Worm (Caenorhabditis elegans) whole organism, L3 larva: ENCODE results near the gene pkc-1.

Experiments
- R02D3.7 ChIP-seq: fragments of 150-350 bp; optimal IDR thresholded peaks from 2 replicates; lab custom pipeline; 2014; ENCODE audit warnings: missing biosample characterization, missing genetic modification characterization
- ZK546.5 ChIP-seq: sonication (generic microtip); optimal IDR thresholded peaks from 2 replicates; lab custom pipeline; 2017; ENCODE audit warnings: missing biosample characterization, missing genetic modification characterization
- ama-1 ChIP-seq: fragments of 150-350 bp; optimal IDR thresholded peaks from 2 replicates; lab custom pipeline; 2018
- ceh-16 ChIP-seq: sonication (generic microtip); optimal IDR thresholded peaks from 2 replicates; lab custom pipeline; 2017; ENCODE audit warnings: missing biosample characterization, missing genetic modification characterization
- ceh-28 ChIP-seq: fragments of 150-350 bp; optimal IDR thresholded peaks from 2 replicates; lab custom pipeline; 2014; ENCODE audit warnings: missing biosample characterization, missing genetic modification reagents, missing genetic modification characterization
- ceh-82 ChIP-seq: fragments of 150-350 bp; optimal IDR thresholded peaks from 2 replicates; lab custom pipeline; 2014; ENCODE audit warnings: missing biosample characterization, missing genetic modification characterization
- ceh-9 ChIP-seq: sonication (generic microtip); optimal IDR thresholded peaks from 2 replicates; lab custom pipeline; 2018; ENCODE audit warnings: missing biosample characterization, missing genetic modification characterization
- egl-27 ChIP-seq: sonication (generic microtip); optimal IDR thresholded peaks from 4 replicates; lab custom pipeline; 2017; ENCODE audit warnings: missing biosample characterization, missing genetic modification reagents, missing genetic modification characterization
- egl-5 ChIP-seq: fragments of 150-350 bp; optimal IDR thresholded peaks from 2 replicates; lab custom pipeline; 2017; ENCODE audit warnings: missing biosample characterization, missing genetic modification reagents, missing genetic modification characterization, inconsistent platforms
- elt-1 ChIP-seq: fragments of 150-350 bp; optimal IDR thresholded peaks from 2 replicates; lab custom pipeline; 2014; ENCODE audit warnings: missing biosample characterization, missing genetic modification characterization
- elt-2 ChIP-seq: sonication (generic microtip); optimal IDR thresholded peaks from 2 replicates; lab custom pipeline; 2016; ENCODE audit warnings: missing genetic modification reagents, mild to moderate bottlenecking, missing genetic modification characterization, missing compliant biosample characterization
- elt-3 ChIP-seq, 3 experiments: fragments of 150-350 bp in 1 of 3; sonication (generic microtip) in 2 of 3; optimal IDR thresholded peaks; 2 replicates in 2 of 3; 4 replicates in 1 of 3; lab custom pipeline; 2014 to 2017; ENCODE audit warnings: missing biosample characterization in 3 of 3, missing genetic modification characterization in 3 of 3
- eor-1 ChIP-seq, 2 experiments: fragments of 150-350 bp; optimal IDR thresholded peaks; 2 replicates each; lab custom pipeline; 2014 to 2018; ENCODE audit warnings: missing biosample characterization in 2 of 2, missing genetic modification characterization in 2 of 2
- fkh-10 ChIP-seq: sonication (generic microtip); optimal IDR thresholded peaks from 2 replicates; lab custom pipeline; 2017; ENCODE audit warnings: missing biosample characterization, missing genetic modification reagents, missing genetic modification characterization
- fkh-2 ChIP-seq: fragments of 150-350 bp; optimal IDR thresholded peaks from 2 replicates; lab custom pipeline; 2014; ENCODE audit warnings: missing biosample characterization, missing genetic modification reagents, missing genetic modification characterization
- fos-1 ChIP-seq: fragments of 150-350 bp; optimal IDR thresholded peaks from 2 replicates; lab custom pipeline; 2014; ENCODE audit warnings: missing biosample characterization, missing genetic modification characterization
- hmg-11 ChIP-seq: sonication (generic microtip); optimal IDR thresholded peaks from 2 replicates; lab custom pipeline; 2016; ENCODE audit warnings: missing genetic modification characterization, missing compliant biosample characterization
- jun-1 ChIP-seq: fragments of 150-350 bp; optimal IDR thresholded peaks from 2 replicates; lab custom pipeline; 2014; ENCODE audit warnings: missing biosample characterization, missing genetic modification reagents, missing genetic modification characterization
- lin-15B ChIP-seq: fragments of 150-350 bp; optimal IDR thresholded peaks from 2 replicates; lab custom pipeline; 2014; ENCODE audit warnings: missing biosample characterization, missing genetic modification characterization
- lsy-12 ChIP-seq: sonication (generic microtip); optimal IDR thresholded peaks from 2 replicates; lab custom pipeline; 2016; ENCODE audit warnings: mild to moderate bottlenecking, missing genetic modification characterization, missing compliant biosample characterization
- mdl-1 ChIP-seq: fragments of 150-350 bp; optimal IDR thresholded peaks from 2 replicates; lab custom pipeline; 2014; ENCODE audit warnings: missing biosample characterization, missing genetic modification characterization
- mml-1 ChIP-seq: fragments of 150-350 bp; sonication (generic microtip); optimal IDR thresholded peaks from 3 replicates; lab custom pipeline; 2014; ENCODE audit warnings: missing biosample characterization, missing genetic modification characterization
- nhr-11 ChIP-seq: fragments of 150-350 bp; optimal IDR thresholded peaks from 2 replicates; lab custom pipeline; 2014; ENCODE audit warnings: missing biosample characterization, missing genetic modification characterization
- nhr-12 ChIP-seq: fragments of 150-350 bp; optimal IDR thresholded peaks from 2 replicates; lab custom pipeline; 2014; ENCODE audit warnings: missing biosample characterization, missing genetic modification characterization
- nhr-23 ChIP-seq: fragments of 150-350 bp; optimal IDR thresholded peaks from 2 replicates; lab custom pipeline; 2014; ENCODE audit warnings: missing biosample characterization, missing genetic modification reagents, missing genetic modification characterization
- nhr-237 ChIP-seq: fragments of 150-350 bp; optimal IDR thresholded peaks from 2 replicates; lab custom pipeline; 2014; ENCODE audit warnings: missing biosample characterization, missing genetic modification characterization
- nhr-25 ChIP-seq: sonication (generic microtip); optimal IDR thresholded peaks from 2 replicates; lab custom pipeline; 2017; ENCODE audit warnings: missing biosample characterization, missing genetic modification characterization
- nhr-28 ChIP-seq: fragments of 150-350 bp; optimal IDR thresholded peaks from 2 replicates; lab custom pipeline; 2014; ENCODE audit warnings: missing biosample characterization, missing genetic modification characterization
- nhr-77 ChIP-seq: fragments of 150-350 bp; optimal IDR thresholded peaks from 2 replicates; lab custom pipeline; 2014; ENCODE audit warnings: missing biosample characterization, missing genetic modification characterization
- pha-4 ChIP-seq: fragments of 150-350 bp; optimal IDR thresholded peaks from 2 replicates; lab custom pipeline; 2014; ENCODE audit warnings: missing biosample characterization, missing genetic modification reagents, missing genetic modification characterization
- pqm-1 ChIP-seq: fragments of 150-350 bp; optimal IDR thresholded peaks from 2 replicates; lab custom pipeline; 2017; ENCODE audit warnings: missing biosample characterization, missing genetic modification characterization, inconsistent platforms
- sea-2 ChIP-seq: fragments of 150-350 bp; sonication (generic microtip); optimal IDR thresholded peaks from 4 replicates; lab custom pipeline; 2014; ENCODE audit warnings: missing biosample characterization, missing genetic modification reagents, missing genetic modification characterization
- snpc-4 ChIP-seq: fragments of 150-350 bp; optimal IDR thresholded peaks from 2 replicates; lab custom pipeline; 2014; ENCODE audit warnings: missing biosample characterization, missing genetic modification characterization
- tbx-2 ChIP-seq: sonication (generic microtip); optimal IDR thresholded peaks from 2 replicates; lab custom pipeline; 2016; ENCODE audit warnings: mild to moderate bottlenecking, missing genetic modification characterization, missing compliant biosample characterization
- unc-39 ChIP-seq: sonication (generic microtip); optimal IDR thresholded peaks from 4 replicates; lab custom pipeline; 2017; ENCODE audit warnings: missing biosample characterization, missing genetic modification characterization
- unc-62 ChIP-seq: fragments of 150-350 bp; sonication (generic microtip); optimal IDR thresholded peaks from 4 replicates; lab custom pipeline; 2014; ENCODE audit warnings: missing biosample characterization, missing genetic modification reagents, missing genetic modification characterization
- ztf-11 ChIP-seq: fragments of 150-350 bp; optimal IDR thresholded peaks from 2 replicates; lab custom pipeline; 2014; ENCODE audit warnings: missing biosample characterization, missing genetic modification characterization

pkc-1 gene

DNA sequence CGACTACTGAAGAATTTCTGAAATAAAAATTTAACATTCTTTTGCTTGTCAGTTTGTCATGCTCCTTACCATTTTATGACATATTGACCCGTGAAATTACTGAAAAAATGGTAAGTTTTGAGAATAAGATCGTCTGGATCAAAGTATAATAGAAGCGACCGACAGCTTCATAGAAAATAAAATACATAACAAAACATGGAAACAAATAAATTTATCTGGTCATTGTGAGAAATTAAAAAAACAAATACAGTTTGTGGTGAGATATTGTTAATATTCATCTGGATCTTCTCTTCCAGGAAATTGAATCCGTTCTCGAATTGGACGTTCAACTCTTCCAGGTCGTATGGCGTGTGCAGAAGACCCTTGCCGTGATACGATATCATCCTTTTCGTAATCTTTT lies at the start of gene pkc-1:
Gene pkc-1, minus strand, starts transcription at position 101 of the 400 bp plus-strand sequence.
- TF ChIP-seq sea-2 (GFP tag; lab: Kevin White, UChicago) (no peak), elt-2 (tag; lab: Kevin White, UChicago) (no peak), snpc-4 (tag; lab: Kevin White, UChicago) (no peak), ztf-11 (tag; lab: Kevin White, UChicago) (no peak), hmg-11 (no peak), ceh-16 (no peak), unc-62 (GFP tag; lab: Kevin White, UChicago) (no peak), nhr-23 (tag; lab: Kevin White, UChicago) (no peak), R02D3.7 (tag; lab: Kevin White, UChicago) (no peak), nhr-28 (tag; lab: Kevin White, UChicago) (no peak), mdl-1 (tag; lab: Kevin White, UChicago) (no peak), fkh-2 (no peak)

DNA sequence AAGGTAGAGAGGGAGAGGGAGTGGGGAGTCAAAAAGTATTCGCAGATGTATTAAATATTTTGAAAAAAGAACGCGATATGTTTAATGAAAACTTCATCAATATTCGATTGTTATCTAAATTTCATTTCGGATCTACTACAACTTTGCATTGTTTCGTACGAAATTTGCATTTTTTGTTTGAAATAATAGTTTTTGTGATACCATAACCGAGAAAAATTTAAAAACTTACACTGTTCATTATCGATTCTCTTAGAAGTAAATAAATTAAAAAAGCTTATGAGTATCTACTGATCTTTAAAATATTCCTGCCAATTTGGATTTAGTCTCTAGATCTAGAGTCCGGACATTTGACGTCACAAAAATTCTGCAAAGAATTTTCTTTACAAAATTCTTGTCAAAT lies 48.3 kb upstream of the pkc-1 start, which contains the start of gene R07B7.9:
Gene R07B7.9, minus strand, starts transcription at position 101 of the 400 bp plus-strand sequence.
- TF ChIP-seq egl-5 (tag; lab: Kevin White, UChicago) (no peak), nhr-77 (tag; lab: Kevin White, UChicago) (no peak), snpc-4 (tag; lab: Kevin White, UChicago) (no peak), unc-39 (no peak), pqm-1 (tag; lab: Kevin White, UChicago) (no peak), ztf-11 (tag; lab: Kevin White, UChicago) (no peak), nhr-23 (tag; lab: Kevin White, UChicago) (no peak), jun-1 (tag; lab: Kevin White, UChicago) (no peak), ceh-28 (tag; lab: Kevin White, UChicago) (no peak), nhr-237 (tag; lab: Kevin White, UChicago) (no peak), nhr-12 (tag; lab: Kevin White, UChicago) (no peak), ceh-9 (tag; lab: Kevin White, UChicago) (no peak), ZK546.5 (no peak), hmg-11 (no peak)
- TF ChIP-seq, all 47 proteins: peak for 0

DNA sequence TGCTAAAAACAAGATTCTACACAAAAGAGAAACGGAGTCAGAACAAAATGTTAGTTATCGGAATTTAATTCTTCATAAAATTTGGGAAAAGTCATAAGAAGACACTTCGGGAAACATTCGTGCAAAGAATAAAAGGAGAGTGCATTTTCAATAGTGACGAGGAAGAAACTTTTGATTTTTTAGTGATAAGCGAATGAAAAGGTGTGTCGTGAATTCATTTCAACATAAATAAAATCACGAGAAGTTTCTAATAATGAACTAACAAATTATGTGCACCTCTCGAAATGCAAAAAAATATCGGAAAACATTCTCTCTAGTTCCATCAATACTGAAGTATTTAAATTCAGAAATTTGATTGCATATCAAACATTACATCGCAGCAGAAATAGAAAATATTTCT lies 44.0 kb upstream of the pkc-1 start:
- TF ChIP-seq eor-1 (tag; optimal IDR thresholded peaks at IDR 0.05; lab: Kevin White, UChicago): no peak
- TF ChIP-seq elt-2 (tag; lab: Kevin White, UChicago): peak; percentile 68
- TF ChIP-seq ceh-9 (tag; lab: Kevin White, UChicago): no peak
- no peak for TF ChIP-seq nhr-237 (tag; lab: Kevin White, UChicago)
- TF ChIP-seq tbx-2 (tag; lab: Kevin White, UChicago): no peak
- TF ChIP-seq jun-1 (tag; lab: Kevin White, UChicago): no peak
- TF ChIP-seq pha-4 (tag; lab: Kevin White, UChicago): peak; percentile 57
- TF ChIP-seq sea-2 (GFP tag; lab: Kevin White, UChicago): no peak
- no peak for TF ChIP-seq lsy-12 (tag; lab: Kevin White, UChicago)
- no peak for TF ChIP-seq elt-3 (tag; optimal IDR thresholded peaks at IDR 0.05; lab: Kevin White, UChicago)
- TF ChIP-seq pqm-1 (tag; lab: Kevin White, UChicago): peak; percentile 75
- no peak for TF ChIP-seq nhr-25 (tag; lab: Kevin White, UChicago)
- TF ChIP-seq mml-1: no peak

DNA sequence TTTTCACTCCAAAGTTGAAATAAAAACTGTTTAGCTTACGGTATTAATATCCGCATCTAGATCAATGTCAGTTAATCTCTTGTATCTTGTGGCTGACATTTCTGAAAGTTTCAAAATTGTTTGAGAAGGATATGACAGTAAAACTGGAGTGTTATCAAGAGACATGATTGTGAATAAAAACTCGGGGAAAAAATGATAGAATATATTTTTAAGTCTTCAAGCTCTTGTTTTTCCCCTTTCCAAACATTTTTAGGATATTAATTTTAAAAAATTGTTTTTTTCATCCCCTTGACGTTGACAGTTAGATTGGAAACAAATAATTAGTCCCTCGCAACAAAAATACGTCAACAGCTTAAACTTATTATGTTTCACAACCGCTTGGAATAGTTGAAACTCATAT lies 42.9 kb upstream of the pkc-1 start, which contains the start of gene R07B7.6:
Gene R07B7.6, minus strand, starts transcription at position 101 of the 400 bp plus-strand sequence.
- no peak for TF ChIP-seq nhr-23 (tag; lab: Kevin White, UChicago)
- no peak for TF ChIP-seq ztf-11 (tag; lab: Kevin White, UChicago)
- no peak for TF ChIP-seq elt-3 (tag; optimal IDR thresholded peaks at IDR 0.05; lab: Kevin White, UChicago)
- TF ChIP-seq hmg-11: no peak
- no peak for TF ChIP-seq fos-1
- TF ChIP-seq egl-5 (tag; lab: Kevin White, UChicago): no peak
- no peak for TF ChIP-seq elt-1 (tag; lab: Kevin White, UChicago)
- TF ChIP-seq mdl-1 (tag; lab: Kevin White, UChicago): no peak
- no peak for TF ChIP-seq pha-4 (tag; lab: Kevin White, UChicago)
- TF ChIP-seq egl-27 (tag; lab: Kevin White, UChicago): no peak
- no peak for TF ChIP-seq nhr-11 (tag; lab: Kevin White, UChicago)
- no peak for TF ChIP-seq nhr-25 (tag; lab: Kevin White, UChicago)
- TF ChIP-seq lin-15B (tag; lab: Kevin White, UChicago): no peak
- no peak for TF ChIP-seq nhr-77 (tag; lab: Kevin White, UChicago)
- no peak for TF ChIP-seq fkh-10 (GFP tag; lab: Kevin White, UChicago)
- TF ChIP-seq ama-1 (lab: Kevin White, UChicago): no peak
- TF ChIP-seq sea-2 (GFP tag; lab: Kevin White, UChicago): no peak
- TF ChIP-seq ceh-82 (tag; lab: Kevin White, UChicago): no peak
- TF ChIP-seq, all 47 proteins: peak for 0
